Fruit fly (Drosophila melanogaster): ENCODE measurements around the gene CG12375.

CG12375 gene

dm6 chr2L:8162307-8163024, 35.8 kb upstream of the CG12375 start, which contains the start of gene Acbp1 (continued):
- peak; percentile 86 for TF ChIP-seq CG16815 (GFP tag; optimal IDR thresholded peaks at IDR 0.05)
- TF ChIP-seq NK7.1 (GFP tag; optimal IDR thresholded peaks at IDR 0.05): peak; percentile 90
- peak; percentile 76 for TF ChIP-seq Oaz (GFP tag; IDR thresholded peaks at IDR 0.05)
- TF ChIP-seq shn (GFP tag; optimal IDR thresholded peaks at IDR 0.05): peak; percentile 96
- peak; percentile 80 for TF ChIP-seq sna (GFP tag; IDR thresholded peaks at IDR 0.05; ENCODE audit: partially characterized antibody)
- peak; percentile 99 for TF ChIP-seq zf30C (GFP tag; optimal IDR thresholded peaks at IDR 0.05)
- TF ChIP-seq CG13894 (tag; optimal IDR thresholded peaks at IDR 0.05): peak; percentile 98
- peak; percentile 91 for TF ChIP-seq CG9817 (tag; optimal IDR thresholded peaks at IDR 0.05)
- TF ChIP-seq H15 (GFP tag; IDR thresholded peaks at IDR 0.05): peak; percentile 88
- peak; percentile 94 for TF ChIP-seq chn (GFP tag; optimal IDR thresholded peaks at IDR 0.05)
- TF ChIP-seq Mes4 (GFP tag; optimal IDR thresholded peaks at IDR 0.05): peak; percentile 92
- TF ChIP-seq Camta (GFP tag; optimal IDR thresholded peaks at IDR 0.05): peak; percentile 95
- peak; percentile 84 for TF ChIP-seq MBD-R2 (GFP tag; IDR thresholded peaks at IDR 0.05)
- TF ChIP-seq gce (GFP tag; IDR thresholded peaks at IDR 0.05): peak; percentile 89
- TF ChIP-seq stc (GFP tag; IDR thresholded peaks at IDR 0.05): peak; percentile 81
- TF ChIP-seq bigmax (GFP tag; optimal IDR thresholded peaks at IDR 0.05): peak; percentile 74
- peak; percentile 98 for TF ChIP-seq gsb-n (tag; optimal IDR thresholded peaks at IDR 0.05)
- peak; percentile 97 for TF ChIP-seq CHES-1-like (GFP tag; optimal IDR thresholded peaks at IDR 0.05)
- TF ChIP-seq Pdp1 (GFP tag; optimal IDR thresholded peaks at IDR 0.05): peak; percentile 93 to 94
- TF ChIP-seq CG3407 (GFP tag; optimal IDR thresholded peaks at IDR 0.05): peak; percentile 91
- TF ChIP-seq Ada2b (GFP tag; IDR thresholded peaks at IDR 0.05): peak; percentile 88
- TF ChIP-seq chinmo (GFP tag; IDR thresholded peaks at IDR 0.05; ENCODE audit: partially characterized antibody): peak; percentile 57; the same call in 1 of the 4 replicates
- TF ChIP-seq D (optimal IDR thresholded peaks at IDR 0.05): no peak
- TF ChIP-seq D (GFP tag; optimal IDR thresholded peaks at IDR 0.05): peak; percentile 95
- peak; percentile 95 for TF ChIP-seq maf-S (GFP tag; optimal IDR thresholded peaks at IDR 0.05)
- TF ChIP-seq dmrt11E (tag; optimal IDR thresholded peaks at IDR 0.05): peak; percentile 98
- TF ChIP-seq fd64A (GFP tag; optimal IDR thresholded peaks at IDR 0.05): peak; percentile 95
- peak; percentile 68; the same call in 2 of the 3 replicates for TF ChIP-seq CG7963 (GFP tag; IDR thresholded peaks at IDR 0.05; ENCODE audit: partially characterized antibody)
- TF ChIP-seq Dip3 (GFP tag; optimal IDR thresholded peaks at IDR 0.05): peak; percentile 95
- TF ChIP-seq Vsx1 (GFP tag; optimal IDR thresholded peaks at IDR 0.05): peak; percentile 96
- TF ChIP-seq CG13296 (GFP tag; optimal IDR thresholded peaks at IDR 0.05): peak; percentile 99
- peak; percentile 98 for TF ChIP-seq CG13424 (tag; optimal IDR thresholded peaks at IDR 0.05)
- TF ChIP-seq Dip2 (GFP tag; IDR thresholded peaks at IDR 0.05): no peak
- peak; percentile 98 for TF ChIP-seq CG6765 (GFP tag; optimal IDR thresholded peaks at IDR 0.05)
- peak; percentile 75 for TF ChIP-seq aop (GFP tag; IDR thresholded peaks at IDR 0.05)
- TF ChIP-seq CG32767 (GFP tag; IDR thresholded peaks at IDR 0.05): peak; percentile 93
- peak; percentile 58; the same call in 1 of the 2 replicates for TF ChIP-seq peb (GFP tag; IDR thresholded peaks at IDR 0.05)
- TF ChIP-seq unc-4 (GFP tag; IDR thresholded peaks at IDR 0.05; ENCODE audit: partially characterized antibody): peak; percentile 89
- peak; percentile 86 for TF ChIP-seq wdn (GFP tag; IDR thresholded peaks at IDR 0.05)
- peak; percentile 96 for TF ChIP-seq HmgD (GFP tag; optimal IDR thresholded peaks at IDR 0.05)
- TF ChIP-seq CG32772 (GFP tag; IDR thresholded peaks at IDR 0.05): peak; percentile 90
- peak; percentile 52 for TF ChIP-seq toy (GFP tag; IDR thresholded peaks at IDR 0.05)
- peak; percentile 64 for TF ChIP-seq psq (GFP tag; optimal IDR thresholded peaks at IDR 0.05)
- peak; percentile 93 for TF ChIP-seq lmd (GFP tag; IDR thresholded peaks at IDR 0.05)
- peak; percentile 56 for TF ChIP-seq Sin3A (optimal IDR thresholded peaks at IDR 0.05)
- TF ChIP-seq dati (GFP tag; IDR thresholded peaks at IDR 0.05): peak; percentile 60
- peak; percentile 74 for TF ChIP-seq CG42726 (GFP tag; IDR thresholded peaks at IDR 0.05; ENCODE audit: partially characterized antibody)
- peak; percentile 86 for TF ChIP-seq CG1602 (GFP tag; optimal IDR thresholded peaks at IDR 0.05)
- peak; percentile 98 for TF ChIP-seq CG33557 (GFP tag; optimal IDR thresholded peaks at IDR 0.05)
- peak; percentile 82 for TF ChIP-seq CG12942 (GFP tag; optimal IDR thresholded peaks at IDR 0.05)
